Worm (Caenorhabditis elegans) whole organism, L2 larva: ENCODE results near the gene F53H8.3.

Source experiments
- F13H6.1 ChIP-seq: sonication (generic microtip); optimal IDR thresholded peaks from 2 replicates; lab custom pipeline; 2016; ENCODE audit warnings: missing genetic modification characterization, missing compliant biosample characterization
- R02D3.7 ChIP-seq: fragments of 150-350 bp; optimal IDR thresholded peaks from 2 replicates; lab custom pipeline; 2014; ENCODE audit warnings: missing biosample characterization, missing genetic modification characterization
- alr-1 ChIP-seq: fragments of 150-350 bp; optimal IDR thresholded peaks from 2 replicates; lab custom pipeline; 2014; ENCODE audit warnings: missing biosample characterization, missing genetic modification characterization
- aly-2 ChIP-seq: fragments of 150-350 bp; optimal IDR thresholded peaks from 2 replicates; lab custom pipeline; 2014; ENCODE audit warnings: missing biosample characterization, missing genetic modification characterization
- ama-1 ChIP-seq: fragments of 150-350 bp; optimal IDR thresholded peaks from 2 replicates; lab custom pipeline; 2018; ENCODE audit warnings: inconsistent platforms
- blmp-1 ChIP-seq: sonication (generic microtip); optimal IDR thresholded peaks from 2 replicates; lab custom pipeline; 2017; ENCODE audit warnings: missing genetic modification characterization, mild to moderate bottlenecking, missing compliant biosample characterization, antibody characterized with exemption, moderate library complexity; ENCODE audit not compliant: insufficient read depth
- ceh-16 ChIP-seq: fragments of 150-350 bp; optimal IDR thresholded peaks from 2 replicates; lab custom pipeline; 2014; ENCODE audit warnings: missing biosample characterization, missing genetic modification characterization
- ceh-82 ChIP-seq: fragments of 150-350 bp; optimal IDR thresholded peaks from 2 replicates; lab custom pipeline; 2014; ENCODE audit warnings: missing biosample characterization, missing genetic modification characterization
- crh-2 ChIP-seq: sonication (generic microtip); optimal IDR thresholded peaks from 2 replicates; lab custom pipeline; 2017; ENCODE audit warnings: missing biosample characterization, missing genetic modification characterization
- dmd-4 ChIP-seq: sonication (generic microtip); optimal IDR thresholded peaks from 2 replicates; lab custom pipeline; 2017; ENCODE audit warnings: missing biosample characterization, missing genetic modification characterization
- egl-27 ChIP-seq: sonication (generic microtip); optimal IDR thresholded peaks from 3 replicates; lab custom pipeline; 2017; ENCODE audit warnings: missing biosample characterization, missing genetic modification reagents, missing genetic modification characterization
- elt-1 ChIP-seq: fragments of 150-350 bp; optimal IDR thresholded peaks from 2 replicates; lab custom pipeline; 2014; ENCODE audit warnings: missing biosample characterization, missing genetic modification characterization
- fos-1 ChIP-seq: fragments of 150-350 bp; optimal IDR thresholded peaks from 2 replicates; lab custom pipeline; 2014; ENCODE audit warnings: missing biosample characterization, missing genetic modification characterization
- gmeb-1 ChIP-seq: fragments of 150-350 bp; optimal IDR thresholded peaks from 2 replicates; lab custom pipeline; 2014; ENCODE audit warnings: missing biosample characterization, missing genetic modification characterization
- lin-11 ChIP-seq: fragments of 150-350 bp; sonication (generic microtip); optimal IDR thresholded peaks from 2 replicates; lab custom pipeline; 2014; ENCODE audit warnings: missing biosample characterization, missing genetic modification characterization, inconsistent platforms, mixed read lengths
- lsy-2 ChIP-seq, 2 experiments: fragments of 150-350 bp in 1 of 2; sonication (generic microtip) in 1 of 2; optimal IDR thresholded peaks; 2 replicates each; lab custom pipeline; 2014 to 2017; ENCODE audit warnings: missing biosample characterization in 2 of 2, missing genetic modification characterization in 2 of 2
- mbf-1 ChIP-seq: sonication (generic microtip); optimal IDR thresholded peaks from 2 replicates; lab custom pipeline; 2017; ENCODE audit warnings: missing biosample characterization, missing genetic modification characterization
- mdl-1 ChIP-seq, 2 experiments: fragments of 150-350 bp in 1 of 2; sonication (generic microtip) in 1 of 2; optimal IDR thresholded peaks; 2 replicates each; lab custom pipeline; 2017; ENCODE audit warnings: missing biosample characterization in 2 of 2, missing genetic modification characterization in 2 of 2
- nhr-11 ChIP-seq: fragments of 150-350 bp; optimal IDR thresholded peaks from 2 replicates; lab custom pipeline; 2014; ENCODE audit warnings: missing biosample characterization, missing genetic modification characterization
- nhr-12 ChIP-seq: fragments of 150-350 bp; optimal IDR thresholded peaks from 2 replicates; lab custom pipeline; 2014; ENCODE audit warnings: missing biosample characterization, missing genetic modification characterization
- nhr-129 ChIP-seq: fragments of 150-350 bp; optimal IDR thresholded peaks from 2 replicates; lab custom pipeline; 2014; ENCODE audit warnings: missing biosample characterization, missing genetic modification characterization
- nhr-21 ChIP-seq: fragments of 150-350 bp; optimal IDR thresholded peaks from 2 replicates; lab custom pipeline; 2014; ENCODE audit warnings: missing biosample characterization, missing genetic modification characterization
- nhr-23 ChIP-seq: fragments of 150-350 bp; optimal IDR thresholded peaks from 2 replicates; lab custom pipeline; 2014; ENCODE audit warnings: missing biosample characterization, missing genetic modification reagents, missing genetic modification characterization
- nhr-25 ChIP-seq: fragments of 150-350 bp; sonication (generic microtip); optimal IDR thresholded peaks from 3 replicates; lab custom pipeline; 2014; ENCODE audit warnings: missing biosample characterization, missing genetic modification characterization
- nhr-6 ChIP-seq: fragments of 150-350 bp; optimal IDR thresholded peaks from 2 replicates; lab custom pipeline; 2014; ENCODE audit warnings: missing biosample characterization, missing genetic modification characterization
- nhr-77 ChIP-seq: fragments of 150-350 bp; optimal IDR thresholded peaks from 2 replicates; lab custom pipeline; 2014; ENCODE audit warnings: missing biosample characterization, missing genetic modification characterization
- sem-4 ChIP-seq: fragments of 150-350 bp; optimal IDR thresholded peaks from 2 replicates; lab custom pipeline; 2014; ENCODE audit warnings: missing biosample characterization, missing genetic modification reagents, missing genetic modification characterization
- skn-1 ChIP-seq: sonication (generic microtip); optimal IDR thresholded peaks from 2 replicates; lab custom pipeline; 2017; ENCODE audit warnings: missing biosample characterization, missing genetic modification characterization
- sma-3 ChIP-seq: sonication (generic microtip); optimal IDR thresholded peaks from 2 replicates; lab custom pipeline; 2016; ENCODE audit warnings: missing genetic modification reagents, missing genetic modification characterization, missing compliant biosample characterization
- sma-9 ChIP-seq, 2 experiments: fragments of 150-350 bp in 1 of 2; sonication (generic microtip) in 1 of 2; optimal IDR thresholded peaks; 2 replicates each; lab custom pipeline; 2014 to 2016; ENCODE audit warnings: missing genetic modification characterization in 2 of 2, mild to moderate bottlenecking in 1 of 2, missing biosample characterization in 1 of 2, missing compliant biosample characterization in 1 of 2, missing genetic modification reagents in 1 of 2, moderate library complexity in 1 of 2
- unc-39 ChIP-seq: fragments of 150-350 bp; optimal IDR thresholded peaks from 2 replicates; lab custom pipeline; 2014; ENCODE audit warnings: missing biosample characterization, missing genetic modification characterization
- unc-62 ChIP-seq: fragments of 150-350 bp; optimal IDR thresholded peaks from 2 replicates; lab custom pipeline; 2014; ENCODE audit warnings: missing biosample characterization, missing genetic modification reagents, missing genetic modification characterization
- zag-1 ChIP-seq: fragments of 150-350 bp; optimal IDR thresholded peaks from 2 replicates; lab custom pipeline; 2014; ENCODE audit warnings: missing biosample characterization, missing genetic modification characterization
- ztf-1 ChIP-seq: fragments of 200-800 bp; sonication (Bioruptor generic); conservative IDR thresholded peaks from 2 replicates; pipeline ENCODE4 v1.3.6; 2022; ENCODE audit warnings: missing genetic modification characterization, missing compliant biosample characterization
- ztf-11 ChIP-seq: sonication (generic microtip); optimal IDR thresholded peaks from 2 replicates; lab custom pipeline; 2017; ENCODE audit warnings: missing biosample characterization, missing genetic modification characterization

Gene F53H8.3

DNA sequence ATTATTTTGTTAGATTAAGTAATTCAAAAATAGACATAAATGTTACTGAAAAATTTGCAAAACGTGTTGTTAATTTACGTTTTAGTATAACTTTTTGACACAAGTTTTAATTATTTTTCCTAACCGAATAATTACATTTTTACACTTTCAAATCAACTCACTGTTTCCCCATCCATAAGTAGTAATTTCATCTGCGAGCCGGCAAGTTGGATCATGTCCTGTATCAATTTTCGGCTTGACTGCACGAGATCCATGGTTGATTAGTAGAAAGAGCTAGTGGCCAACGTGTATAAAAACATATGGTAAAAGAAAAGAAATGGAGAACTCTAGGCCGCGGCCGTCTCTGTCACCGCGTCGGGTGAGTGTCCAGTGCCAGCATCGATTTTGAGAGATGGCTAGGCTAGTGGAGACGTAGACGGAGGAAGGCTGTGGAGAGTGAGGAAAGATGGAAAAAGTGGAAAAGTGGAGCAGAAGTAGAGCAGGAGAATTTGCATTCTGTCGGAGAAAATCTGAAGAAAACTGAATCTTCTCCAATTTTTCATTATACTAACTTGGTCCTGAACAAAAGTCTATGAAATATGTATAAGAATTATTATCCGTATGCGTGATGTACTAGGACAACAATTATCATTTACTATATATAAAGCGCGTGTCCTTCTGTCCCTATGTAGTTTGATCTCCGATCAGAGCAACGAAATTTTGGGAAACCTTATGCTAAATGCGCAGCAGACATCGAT, 36.3 kb downstream of the F53H8.3 start, which contains the start of gene vps-45 (continued):
- TF ChIP-seq nhr-23 (tag; lab: Kevin White, UChicago) (no peak), nhr-6 (tag; lab: Kevin White, UChicago) (no peak)

- TF ChIP-seq ceh-82 (tag; lab: Kevin White, UChicago) (no peak), sem-4 (tag; lab: Kevin White, UChicago) (no peak), nhr-25 (tag; lab: Kevin White, UChicago) (no peak), ceh-16 (no peak), elt-1 (no peak), fos-1 (no peak), ztf-1 (no peak), aly-2 (tag; lab: Kevin White, UChicago) (no peak), lsy-2 (tag; optimal IDR thresholded peaks at IDR 0.05; lab: Kevin White, UChicago) (no peak), alr-1 (tag; lab: Kevin White, UChicago) (no peak), R02D3.7 (tag; lab: Kevin White, UChicago) (no peak), ama-1 (no peak), nhr-12 (no peak), sma-9 (GFP tag; optimal IDR thresholded peaks at IDR 0.05; lab: Kevin White, UChicago) (no peak), sma-9 (tag; optimal IDR thresholded peaks at IDR 0.05; lab: Kevin White, UChicago) (no peak), ztf-11 (tag; lab: Kevin White, UChicago) (no peak), dmd-4 (tag; lab: Kevin White, UChicago) (no peak), nhr-11 (tag; lab: Kevin White, UChicago) (no peak)
Measured at ce11 chrX:975236-975535, 36.8 kb downstream of the F53H8.3 start.

DNA sequence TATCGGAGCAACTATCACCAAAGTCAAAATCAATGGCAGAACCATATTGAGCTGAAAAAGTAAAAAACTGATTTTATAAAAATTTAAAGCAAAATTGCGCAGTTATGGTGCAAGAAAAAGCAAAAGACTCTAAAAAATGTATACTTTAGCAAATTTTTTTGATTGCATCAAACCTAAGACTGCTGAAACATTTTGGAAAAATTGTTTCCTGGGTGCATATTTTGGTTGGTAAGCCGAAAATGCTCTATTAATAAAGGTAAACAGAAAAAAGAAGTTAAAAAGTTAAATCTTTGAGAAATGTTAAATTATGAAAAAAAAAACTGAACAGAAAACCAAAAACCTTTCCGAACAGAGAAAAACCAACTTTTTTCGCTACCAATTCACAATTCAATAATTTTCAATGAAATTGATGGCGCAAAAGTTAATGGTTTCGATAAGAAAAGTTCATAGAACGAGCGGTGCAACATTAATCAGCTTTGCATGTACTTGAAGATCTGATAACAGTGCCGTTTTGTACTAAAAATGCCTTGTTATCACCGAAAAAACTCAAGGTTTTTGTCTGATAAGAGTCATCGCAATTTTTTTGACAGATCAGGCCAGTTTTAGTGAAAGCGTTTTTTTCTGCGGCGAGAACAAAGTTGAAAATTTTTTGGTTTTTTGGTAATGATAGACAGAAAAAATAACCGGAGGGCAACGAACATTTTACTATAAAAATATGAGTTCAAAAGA, 39.8 kb downstream of the F53H8.3 start, which contains the start of gene abhd-3.2:
abhd-3.2 (minus strand) TSS at position 51 of the 729 bp plus-strand sequence.
- no peak for TF ChIP-seq skn-1
- TF ChIP-seq fos-1: peak; percentile 99
- no peak for TF ChIP-seq ama-1
- TF ChIP-seq unc-39 (tag; lab: Kevin White, UChicago): no peak
- no peak for TF ChIP-seq unc-62 (GFP tag; lab: Kevin White, UChicago)
- TF ChIP-seq aly-2 (tag; lab: Kevin White, UChicago): no peak
- TF ChIP-seq F13H6.1 (tag; lab: Kevin White, UChicago): peak; percentile 3
- no peak for TF ChIP-seq zag-1 (tag; lab: Kevin White, UChicago)
- TF ChIP-seq gmeb-1 (tag; lab: Kevin White, UChicago): peak; percentile 65
- TF ChIP-seq ztf-1: no peak
- peak; percentile 17 for TF ChIP-seq nhr-21 (tag; lab: Kevin White, UChicago)
- TF ChIP-seq nhr-25 (tag; lab: Kevin White, UChicago): no peak
- TF ChIP-seq nhr-23 (tag; lab: Kevin White, UChicago): no peak
- TF ChIP-seq mbf-1 (tag; lab: Kevin White, UChicago): no peak
- TF ChIP-seq nhr-12: no peak
- TF ChIP-seq egl-27 (tag; lab: Kevin White, UChicago): peak; percentile 67
- peak; percentile 51 for TF ChIP-seq sma-3 (GFP tag; lab: Kevin White, UChicago)
- peak; percentile 90 for TF ChIP-seq sma-9 (GFP tag; optimal IDR thresholded peaks at IDR 0.05; lab: Kevin White, UChicago)
- no peak for TF ChIP-seq sma-9 (tag; optimal IDR thresholded peaks at IDR 0.05; lab: Kevin White, UChicago)
- no peak for TF ChIP-seq ceh-16
- peak; percentile 75 for TF ChIP-seq crh-2 (tag; lab: Kevin White, UChicago)
- TF ChIP-seq nhr-11 (tag; lab: Kevin White, UChicago): no peak
- TF ChIP-seq lin-11 (tag; lab: Kevin White, UChicago): no peak
- TF ChIP-seq nhr-129 (tag; lab: Kevin White, UChicago): peak; percentile 15
- TF ChIP-seq mdl-1 (tag; optimal IDR thresholded peaks at IDR 0.05; lab: Kevin White, UChicago): peak in 1 of 2 experiments; percentile 11
- TF ChIP-seq nhr-6 (tag; lab: Kevin White, UChicago): no peak
- no peak for TF ChIP-seq nhr-77
- peak; percentile 56 for TF ChIP-seq blmp-1 (tag; lab: Kevin White, UChicago)
